Worm (Caenorhabditis elegans) whole organism, early embryonic: ENCODE results near the gene K12H6.8.

Source experiments
- B0310.2 ChIP-seq: sonication (generic microtip); optimal IDR thresholded peaks from 2 replicates; lab custom pipeline; 2016; ENCODE audit warnings: mild to moderate bottlenecking, missing genetic modification characterization, missing compliant biosample characterization
- aly-1 ChIP-seq: sonication (generic microtip); optimal IDR thresholded peaks from 2 replicates; lab custom pipeline; 2016; ENCODE audit warnings: missing genetic modification characterization, missing compliant biosample characterization
- ama-1 ChIP-seq: fragments of 150-350 bp; optimal IDR thresholded peaks from 2 replicates; lab custom pipeline; 2014
- flt-1 ChIP-seq: fragments of 200-800 bp; sonication (Bioruptor generic); IDR thresholded peaks from 2 replicates; pipeline ENCODE4 v1.3.6; 2022; ENCODE audit warnings: missing genetic modification characterization, missing compliant biosample characterization
- tbx-37 ChIP-seq: fragments of 200-800 bp; sonication (Bioruptor generic); conservative IDR thresholded peaks from 2 replicates; pipeline ENCODE4 v1.3.6; 2022; ENCODE audit warnings: missing genetic modification reagents, missing genetic modification characterization, missing compliant biosample characterization

DNA sequence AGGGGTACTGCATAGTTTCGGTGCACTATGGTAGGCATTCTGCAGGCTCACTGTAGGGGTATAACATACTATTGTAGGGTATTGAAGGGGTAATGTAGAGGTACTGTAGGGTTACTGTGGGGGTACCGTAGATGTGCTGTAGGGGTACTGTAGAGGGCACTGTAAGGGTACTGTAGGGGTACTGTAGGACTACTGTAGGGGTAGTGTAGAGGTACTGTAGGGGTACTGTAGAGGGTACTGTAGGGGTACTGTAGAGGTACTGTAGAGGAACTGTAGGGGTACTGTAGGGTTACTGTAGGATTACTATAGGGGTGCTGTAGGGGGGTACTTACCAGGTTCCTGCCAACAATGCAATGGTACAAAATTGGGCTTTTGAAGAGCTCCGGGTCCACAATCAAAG, 2.4 kb downstream of the K12H6.8 start:
- TF ChIP-seq flt-1 (GFP tag; lab: Robert Waterston, UW), result no peak
- no peak for TF ChIP-seq aly-1 (tag; lab: Kevin White, UChicago)
- TF ChIP-seq ama-1 (lab: Kevin White, UChicago), result no peak
- no peak for TF ChIP-seq tbx-37 (GFP tag; lab: Robert Waterston, UW)
- TF ChIP-seq B0310.2 (tag; lab: Kevin White, UChicago), result no peak
